Fruit fly (Drosophila melanogaster) whole organism, embryonic: ENCODE measurements around the gene CG16772.

Experiments used
- Adf1 ChIP-seq: fragments of 200-800 bp; sonication (Bioruptor generic); IDR thresholded peaks from 2 replicates; pipeline ENCODE4 v1.3.6; 2022; ENCODE audit warnings: missing biosample characterization, missing genetic modification characterization
- Atf-2 ChIP-seq: fragments of 200-800 bp; sonication (Bioruptor generic); optimal IDR thresholded peaks from 2 replicates; lab custom pipeline; 2016; ENCODE audit warnings: missing biosample characterization, missing genetic modification characterization
- CG1024 ChIP-seq: fragments of 200-800 bp; sonication (Bioruptor generic); IDR thresholded peaks from 2 replicates; pipeline ENCODE4 v1.3.6; 2022; ENCODE audit warnings: missing biosample characterization, missing genetic modification characterization
- CG10543 ChIP-seq: fragments of 200-800 bp; sonication (Bioruptor generic); optimal IDR thresholded peaks from 3 replicates; lab custom pipeline; 2017; ENCODE audit warnings: missing biosample characterization, mild to moderate bottlenecking, missing genetic modification characterization, moderate library complexity
- CG11085 ChIP-seq: fragments of 200-800 bp; sonication (Bioruptor generic); IDR thresholded peaks from 2 replicates; pipeline ENCODE4 v1.3.6; 2022; ENCODE audit warnings: missing biosample characterization, missing genetic modification characterization
- CG11247 ChIP-seq: fragments of 200-800 bp; sonication (Bioruptor generic); IDR thresholded peaks from 2 replicates; pipeline ENCODE4 v1.3.6; 2022; ENCODE audit warnings: missing biosample characterization, missing genetic modification characterization
- CG13296 ChIP-seq: fragments of 200-800 bp; sonication (Bioruptor generic); optimal IDR thresholded peaks from 3 replicates; lab custom pipeline; 2018; ENCODE audit warnings: missing biosample characterization, mild to moderate bottlenecking, missing genetic modification characterization
- CG14050 ChIP-seq: fragments of 200-800 bp; sonication (Bioruptor generic); IDR thresholded peaks from 3 replicates; pipeline ENCODE4 v1.3.6; 2022; ENCODE audit warnings: missing biosample characterization, missing genetic modification characterization
- CG15514 ChIP-seq: fragments of 200-800 bp; sonication (Bioruptor generic); optimal IDR thresholded peaks from 3 replicates; lab custom pipeline; 2017; ENCODE audit warnings: missing biosample characterization, missing genetic modification characterization, mild to moderate bottlenecking, moderate library complexity, missing genetic modification reagents
- CG15601 ChIP-seq: fragments of 200-800 bp; sonication (Bioruptor generic); optimal IDR thresholded peaks from 3 replicates; lab custom pipeline; 2019; ENCODE audit warnings: missing biosample characterization, mild to moderate bottlenecking, missing genetic modification characterization, moderate library complexity
- CG1603 ChIP-seq: fragments of 200-800 bp; sonication (Bioruptor generic); optimal IDR thresholded peaks from 2 replicates; lab custom pipeline; 2019; ENCODE audit warnings: missing biosample characterization, mild to moderate bottlenecking, missing genetic modification characterization, moderate library complexity
- CG17361 ChIP-seq: fragments of 200-800 bp; sonication (Bioruptor generic); IDR thresholded peaks from 3 replicates; pipeline ENCODE4 v1.3.6; 2022; ENCODE audit warnings: missing biosample characterization, missing genetic modification characterization
- CG1792 ChIP-seq: fragments of 200-800 bp; sonication (Bioruptor generic); optimal IDR thresholded peaks from 2 replicates; lab custom pipeline; 2016; ENCODE audit warnings: missing biosample characterization, missing genetic modification characterization
- CG18262 ChIP-seq: fragments of 200-800 bp; optimal IDR thresholded peaks from 3 replicates; lab custom pipeline; 2019; ENCODE audit warnings: missing biosample characterization, mild to moderate bottlenecking, missing genetic modification characterization, moderate library complexity
- CG2889 ChIP-seq: fragments of 200-800 bp; sonication (Bioruptor generic); IDR thresholded peaks from 3 replicates; pipeline ENCODE4 v1.3.6; 2022; ENCODE audit warnings: missing biosample characterization, missing genetic modification characterization
- CG42726 ChIP-seq: fragments of 200-800 bp; sonication (Bioruptor generic); IDR thresholded peaks from 2 replicates; pipeline ENCODE4 v1.3.6; 2022; ENCODE audit warnings: missing biosample characterization, missing genetic modification characterization; ENCODE audit not compliant: partially characterized antibody
- CG6254 ChIP-seq: fragments of 200-800 bp; sonication (Bioruptor generic); optimal IDR thresholded peaks from 3 replicates; lab custom pipeline; 2017; ENCODE audit warnings: mild to moderate bottlenecking, missing biosample characterization, missing genetic modification reagents, missing genetic modification characterization
- CG8359 ChIP-seq: fragments of 200-800 bp; sonication (Bioruptor generic); optimal IDR thresholded peaks from 2 replicates; lab custom pipeline; 2017; ENCODE audit warnings: missing biosample characterization, mild to moderate bottlenecking, missing genetic modification characterization, borderline replicate concordance
- CkIIα-i1 ChIP-seq: fragments of 200-800 bp; sonication (Bioruptor generic); IDR thresholded peaks from 2 replicates; pipeline ENCODE4 v1.3.6; 2022; ENCODE audit warnings: missing biosample characterization, missing genetic modification characterization
- CrebB ChIP-seq: fragments of 200-800 bp; sonication (Bioruptor generic); optimal IDR thresholded peaks from 3 replicates; lab custom pipeline; 2018; ENCODE audit warnings: missing biosample characterization, mild to moderate bottlenecking, missing genetic modification characterization
- D ChIP-seq, 2 experiments: fragments of 200-800 bp in 1 of 2; fragments of >200 bp in 1 of 2; sonication (Bioruptor generic) in 1 of 2; optimal IDR thresholded peaks; 2 replicates in 1 of 2; 3 replicates in 1 of 2; lab custom pipeline; 2017; ENCODE audit warnings: mild to moderate bottlenecking in 1 of 2, missing biosample characterization in 1 of 2, missing genetic modification characterization in 1 of 2, missing genetic modification reagents in 1 of 2
- D19B ChIP-seq: fragments of 200-800 bp; sonication (Bioruptor generic); optimal IDR thresholded peaks from 2 replicates; lab custom pipeline; 2017; ENCODE audit warnings: missing biosample characterization, mild to moderate bottlenecking, missing genetic modification characterization
- Dip3 ChIP-seq: fragments of 200-800 bp; sonication (Bioruptor generic); optimal IDR thresholded peaks from 3 replicates; lab custom pipeline; 2016; ENCODE audit warnings: missing biosample characterization, missing genetic modification characterization
- Drgx ChIP-seq: fragments of 200-800 bp; sonication (Bioruptor generic); IDR thresholded peaks from 2 replicates; pipeline ENCODE4 v1.3.6; 2022; ENCODE audit warnings: missing biosample characterization, missing genetic modification characterization
- E2f1 ChIP-seq: fragments of 200-800 bp; sonication (Bioruptor generic); IDR thresholded peaks from 2 replicates; pipeline ENCODE4 v1.3.6; 2022; ENCODE audit warnings: missing biosample characterization, missing genetic modification characterization
- E2f2 ChIP-seq: fragments of 200-800 bp; sonication (Bioruptor generic); IDR thresholded peaks from 2 replicates; pipeline ENCODE4 v1.3.6; 2022; ENCODE audit warnings: missing biosample characterization, missing genetic modification characterization
- Fer2 ChIP-seq: fragments of 200-800 bp; sonication (Bioruptor generic); optimal IDR thresholded peaks from 2 replicates; lab custom pipeline; 2018; ENCODE audit warnings: missing biosample characterization, mild to moderate bottlenecking, missing genetic modification characterization, moderate library complexity
- Lim3 ChIP-seq: fragments of 200-800 bp; sonication (Bioruptor generic); IDR thresholded peaks from 2 replicates; pipeline ENCODE4 v1.3.6; 2022; ENCODE audit warnings: missing biosample characterization, missing genetic modification characterization
- MBD-R2 ChIP-seq: fragments of 200-800 bp; sonication (Bioruptor generic); IDR thresholded peaks from 2 replicates; pipeline ENCODE4 v1.3.6; 2022; ENCODE audit warnings: missing biosample characterization, missing genetic modification characterization
- MESR4 ChIP-seq: fragments of 200-800 bp; sonication (Bioruptor generic); optimal IDR thresholded peaks from 2 replicates; lab custom pipeline; 2018; ENCODE audit warnings: missing biosample characterization, mild to moderate bottlenecking, missing genetic modification characterization, moderate library complexity
- Mad ChIP-seq: fragments of 200-800 bp; sonication (Bioruptor generic); optimal IDR thresholded peaks from 2 replicates; lab custom pipeline; 2016; ENCODE audit warnings: missing biosample characterization, missing genetic modification characterization
- Sry-δ ChIP-seq: fragments of 200-800 bp; sonication (Bioruptor generic); optimal IDR thresholded peaks from 2 replicates; lab custom pipeline; 2016; ENCODE audit warnings: missing biosample characterization, missing genetic modification characterization
- ara ChIP-seq: fragments of 200-800 bp; sonication (Bioruptor generic); IDR thresholded peaks from 2 replicates; pipeline ENCODE4 v1.3.6; 2022; ENCODE audit warnings: missing biosample characterization, missing genetic modification characterization
- bbx ChIP-seq: fragments of 200-800 bp; sonication (Bioruptor generic); IDR thresholded peaks from 2 replicates; pipeline ENCODE4 v1.3.6; 2022; ENCODE audit warnings: missing biosample characterization, missing genetic modification characterization; ENCODE audit not compliant: partially characterized antibody
- bcd ChIP-seq: fragments of 200-800 bp; sonication (Bioruptor generic); optimal IDR thresholded peaks from 2 replicates; lab custom pipeline; 2017; ENCODE audit warnings: missing biosample characterization, mild to moderate bottlenecking, missing genetic modification characterization
- bowl ChIP-seq: fragments of 200-800 bp; sonication (Bioruptor generic); IDR thresholded peaks from 2 replicates; pipeline ENCODE4 v1.3.6; 2022; ENCODE audit warnings: missing biosample characterization, missing genetic modification characterization
- bsh ChIP-seq, 2 experiments: fragments of 200-800 bp; sonication (Bioruptor generic); optimal IDR thresholded peaks; 2 replicates each; lab custom pipeline; 2017 to 2018; ENCODE audit warnings: mild to moderate bottlenecking in 2 of 2, missing biosample characterization in 2 of 2, missing genetic modification characterization in 2 of 2, moderate library complexity in 1 of 2
- chinmo ChIP-seq: fragments of 200-800 bp; sonication (Bioruptor generic); IDR thresholded peaks from 4 replicates; pipeline ENCODE4 v1.3.6; 2022; ENCODE audit warnings: missing biosample characterization, missing genetic modification characterization; ENCODE audit not compliant: partially characterized antibody
- esg ChIP-seq: fragments of 200-800 bp; sonication (Bioruptor generic); conservative IDR thresholded peaks from 2 replicates; pipeline ENCODE4 v1.3.6; 2022; ENCODE audit warnings: missing biosample characterization, missing genetic modification characterization
- fd64A ChIP-seq: fragments of 200-800 bp; sonication (Bioruptor generic); optimal IDR thresholded peaks from 3 replicates; lab custom pipeline; 2018; ENCODE audit warnings: missing biosample characterization, mild to moderate bottlenecking, missing genetic modification characterization
- gsb-n ChIP-seq: fragments of 200-800 bp; sonication (Bioruptor generic); optimal IDR thresholded peaks from 3 replicates; lab custom pipeline; 2018; ENCODE audit warnings: missing biosample characterization, mild to moderate bottlenecking, missing genetic modification characterization
- hb ChIP-seq: fragments of 200-800 bp; sonication (Bioruptor generic); IDR thresholded peaks from 3 replicates; pipeline ENCODE4 v1.3.6; 2022; ENCODE audit warnings: missing biosample characterization, missing genetic modification characterization; ENCODE audit not compliant: partially characterized antibody
- psq ChIP-seq: fragments of 200-800 bp; sonication (Bioruptor generic); optimal IDR thresholded peaks from 2 replicates; lab custom pipeline; 2017; ENCODE audit warnings: missing biosample characterization, missing genetic modification characterization
- sens-2 ChIP-seq: fragments of 200-800 bp; sonication (Bioruptor generic); IDR thresholded peaks from 2 replicates; pipeline ENCODE4 v1.3.6; 2022; ENCODE audit warnings: missing biosample characterization, missing genetic modification characterization
- sim ChIP-seq: fragments of 200-800 bp; sonication (Bioruptor generic); IDR thresholded peaks from 2 replicates; pipeline ENCODE4 v1.3.6; 2022; ENCODE audit warnings: missing biosample characterization, missing genetic modification characterization
- sob ChIP-seq: fragments of 200-800 bp; sonication (Bioruptor generic); IDR thresholded peaks from 2 replicates; pipeline ENCODE4 v1.3.6; 2022; ENCODE audit warnings: missing biosample characterization, missing genetic modification characterization
- wor ChIP-seq: fragments of 200-800 bp; sonication (Bioruptor generic); IDR thresholded peaks from 2 replicates; pipeline ENCODE4 v1.3.6; 2022; ENCODE audit warnings: missing biosample characterization, missing genetic modification characterization
- zen2 ChIP-seq: fragments of 200-800 bp; sonication (Bioruptor generic); IDR thresholded peaks from 3 replicates; pipeline ENCODE4 v1.3.6; 2022; ENCODE audit warnings: missing biosample characterization, missing genetic modification characterization; ENCODE audit not compliant: partially characterized antibody

The CG16772 gene

DNA sequence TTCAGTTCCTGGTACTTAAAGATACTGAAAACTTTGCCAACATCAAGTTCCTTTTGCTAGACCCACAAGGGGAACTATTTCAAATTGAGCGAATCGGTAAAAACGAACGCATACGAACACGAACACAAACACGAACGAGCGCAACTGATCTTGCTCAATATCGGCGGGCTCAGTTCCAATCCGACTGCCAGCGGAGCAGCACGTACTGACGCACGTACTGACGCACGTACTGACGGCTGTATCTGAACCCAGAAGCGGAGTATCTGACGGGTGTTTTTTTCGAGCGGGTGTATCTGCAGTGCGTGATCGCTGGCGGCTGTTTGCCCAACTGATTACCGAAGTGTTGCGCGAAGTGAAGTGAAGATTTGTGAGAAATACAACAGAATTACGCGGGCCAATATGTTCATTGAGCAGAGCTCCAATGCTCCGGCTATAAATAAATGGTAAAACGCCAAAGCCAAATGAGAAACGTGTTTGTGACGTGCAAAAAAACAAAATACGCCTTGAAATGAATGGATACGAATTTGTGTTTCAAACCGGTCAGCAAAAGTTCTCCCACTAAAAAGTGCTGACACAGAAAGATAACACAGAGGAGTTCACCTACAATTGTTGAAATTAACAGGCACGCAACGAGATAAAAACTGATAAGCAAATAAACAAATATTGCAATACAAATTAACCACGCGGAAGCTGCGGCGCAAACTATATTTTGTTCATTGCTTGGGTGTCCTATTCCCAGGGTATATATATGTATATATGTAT, 27.2 kb upstream of the CG16772 start (continued):
- TF ChIP-seq zen2 (no peak; the same call in 2 of the 3 replicates), sob (GFP tag; lab: Robert Waterston, UW) (peak; percentile 70), esg (no peak), bcd (GFP tag; lab: Kevin White, UChicago) (no peak), CG1603 (peak; percentile 40), CG17361 (GFP tag; lab: Robert Waterston, UW) (no peak), ara (no peak), CG1792 (GFP tag; lab: Kevin White, UChicago) (no peak), CkIIα-i1 (GFP tag; lab: Robert Waterston, UW) (no peak), psq (GFP tag; lab: Kevin White, UChicago) (no peak), bbx (peak; percentile 75), MESR4 (GFP tag; lab: Kevin White, UChicago) (peak; percentile 1), MBD-R2 (GFP tag; lab: Robert Waterston, UW) (no peak), wor (no peak), Lim3 (no peak), CG11085 (GFP tag; lab: Robert Waterston, UW) (no peak), E2f1 (GFP tag; lab: Robert Waterston, UW) (peak; percentile 29; the same call in 1 of the 2 replicates), Atf-2 (GFP tag; lab: Kevin White, UChicago) (no peak), Sry-δ (no peak), CG11247 (GFP tag; lab: Robert Waterston, UW) (no peak), CrebB (tag; lab: Kevin White, UChicago) (peak; percentile 70), CG18262 (tag; lab: Kevin White, UChicago) (no peak), Adf1 (peak; percentile 58; the same call in 1 of the 2 replicates), CG1024 (no peak; the same call in 1 of the 2 replicates), bsh (GFP tag; optimal IDR thresholded peaks at IDR 0.05; lab: Kevin White, UChicago) (peak; percentile 1 to 20), D19B (GFP tag; lab: Kevin White, UChicago) (no peak), sim (GFP tag; lab: Robert Waterston, UW) (0 out of 2 replicates have a peak, but pooled peaks have one; percentile 48), bowl (no peak; the same call in 1 of the 2 replicates), CG6254 (GFP tag; lab: Kevin White, UChicago) (no peak), gsb-n (tag; lab: Kevin White, UChicago) (no peak), Fer2 (tag; lab: Kevin White, UChicago) (no peak), sens-2 (no peak), E2f2 (GFP tag; lab: Robert Waterston, UW) (peak; percentile 29; the same call in 1 of the 2 replicates), fd64A (GFP tag; lab: Kevin White, UChicago) (no peak), CG13296 (GFP tag; lab: Kevin White, UChicago) (no peak), Dip3 (GFP tag; lab: Kevin White, UChicago) (no peak), CG8359 (no peak), Drgx (GFP tag; lab: Robert Waterston, UW) (peak; percentile 44; the same call in 1 of the 2 replicates), CG15514 (GFP tag; lab: Kevin White, UChicago) (peak; percentile 46), chinmo (GFP tag; lab: Robert Waterston, UW) (peak; percentile 97), CG14050 (GFP tag; lab: Robert Waterston, UW) (0 out of 3 replicates have a peak, but pooled peaks have one; percentile 21), Mad (GFP tag; lab: Kevin White, UChicago) (peak; percentile 26), D (optimal IDR thresholded peaks at IDR 0.05; lab: Kevin White, UChicago) (no peak), D (GFP tag; optimal IDR thresholded peaks at IDR 0.05; lab: Kevin White, UChicago) (no peak), CG42726 (peak; percentile 81), CG15601 (tag; lab: Kevin White, UChicago) (no peak), CG10543 (GFP tag; lab: Kevin White, UChicago) (peak; percentile 82), hb (GFP tag; lab: Robert Waterston, UW) (no peak), CG2889 (GFP tag; lab: Robert Waterston, UW) (no peak)
